Worm (Caenorhabditis elegans) whole organism, late embryonic: ENCODE measurements around the gene M04B2.4.

Experiments used
- C08G9.2 ChIP-seq: sonication (generic microtip); optimal IDR thresholded peaks from 2 replicates; lab custom pipeline; 2016; ENCODE audit warnings: mild to moderate bottlenecking, missing genetic modification characterization, moderate library complexity, missing compliant biosample characterization
- K02D7.2 ChIP-seq: sonication (generic microtip); optimal IDR thresholded peaks from 2 replicates; lab custom pipeline; 2017; ENCODE audit warnings: mild to moderate bottlenecking, missing genetic modification characterization, missing compliant biosample characterization
- K09A11.1 ChIP-seq: sonication (generic microtip); optimal IDR thresholded peaks from 2 replicates; lab custom pipeline; 2017; ENCODE audit warnings: antibody characterized with exemption, mild to moderate bottlenecking, missing genetic modification characterization, missing compliant biosample characterization; ENCODE audit not compliant: insufficient read depth
- Y22D7AL.16 ChIP-seq: sonication (generic microtip); optimal IDR thresholded peaks from 2 replicates; lab custom pipeline; 2016; ENCODE audit warnings: missing genetic modification characterization, missing compliant biosample characterization
- ahr-1 ChIP-seq: sonication (generic microtip); optimal IDR thresholded peaks from 2 replicates; lab custom pipeline; 2016; ENCODE audit warnings: missing genetic modification characterization, missing compliant biosample characterization
- ama-1 ChIP-seq: fragments of 150-350 bp; optimal IDR thresholded peaks from 2 replicates; lab custom pipeline; 2014
- ceh-18 ChIP-seq: sonication (generic microtip); optimal IDR thresholded peaks from 2 replicates; lab custom pipeline; 2016; ENCODE audit warnings: missing genetic modification characterization, missing compliant biosample characterization
- ceh-19 ChIP-seq: fragments of 200-800 bp; sonication (Bioruptor generic); optimal IDR thresholded peaks from 2 replicates; lab custom pipeline; 2018; ENCODE audit warnings: mild to moderate bottlenecking, missing genetic modification characterization, missing compliant biosample characterization
- ceh-22 ChIP-seq: sonication (generic microtip); optimal IDR thresholded peaks from 2 replicates; lab custom pipeline; 2017; ENCODE audit warnings: missing biosample characterization, missing genetic modification characterization
- ceh-30 ChIP-seq: fragments of 150-350 bp; optimal IDR thresholded peaks from 2 replicates; lab custom pipeline; 2014; ENCODE audit warnings: missing biosample characterization, missing genetic modification characterization
- ceh-31 ChIP-seq: sonication (generic microtip); optimal IDR thresholded peaks from 2 replicates; lab custom pipeline; 2016; ENCODE audit warnings: missing genetic modification characterization, missing compliant biosample characterization
- ceh-34 ChIP-seq: sonication (generic microtip); optimal IDR thresholded peaks from 2 replicates; lab custom pipeline; 2016; ENCODE audit warnings: mild to moderate bottlenecking, missing genetic modification characterization, missing compliant biosample characterization
- ceh-45 ChIP-seq: fragments of 200-800 bp; sonication (Bioruptor generic); IDR thresholded peaks from 2 replicates; pipeline ENCODE4 v1.3.6; 2022; ENCODE audit warnings: missing genetic modification reagents, missing genetic modification characterization, missing compliant biosample characterization
- ceh-48 ChIP-seq: sonication (generic microtip); optimal IDR thresholded peaks from 2 replicates; lab custom pipeline; 2016; ENCODE audit warnings: missing genetic modification characterization, inconsistent platforms, missing compliant biosample characterization
- ceh-6 ChIP-seq: fragments of 200-800 bp; sonication (Bioruptor generic); optimal IDR thresholded peaks from 2 replicates; lab custom pipeline; 2018; ENCODE audit warnings: mild to moderate bottlenecking, missing genetic modification characterization, missing compliant biosample characterization
- che-1 ChIP-seq: sonication (generic microtip); optimal IDR thresholded peaks from 2 replicates; lab custom pipeline; 2016; ENCODE audit warnings: mild to moderate bottlenecking, missing genetic modification characterization, missing compliant biosample characterization
- dmd-4 ChIP-seq: sonication (generic microtip); optimal IDR thresholded peaks from 2 replicates; lab custom pipeline; 2016; ENCODE audit warnings: borderline replicate concordance, missing genetic modification characterization, missing compliant biosample characterization
- elt-2 ChIP-seq: sonication (generic microtip); optimal IDR thresholded peaks from 2 replicates; lab custom pipeline; 2016; ENCODE audit warnings: missing genetic modification reagents, missing genetic modification characterization, missing compliant biosample characterization
- ets-4 ChIP-seq: sonication (generic microtip); optimal IDR thresholded peaks from 2 replicates; lab custom pipeline; 2016; ENCODE audit warnings: missing genetic modification characterization, missing compliant biosample characterization
- fkh-6 ChIP-seq: sonication (generic microtip); optimal IDR thresholded peaks from 2 replicates; lab custom pipeline; 2016; ENCODE audit warnings: missing genetic modification characterization, missing compliant biosample characterization
- hlh-15 ChIP-seq: sonication (generic microtip); optimal IDR thresholded peaks from 2 replicates; lab custom pipeline; 2016; ENCODE audit warnings: missing genetic modification characterization, missing compliant biosample characterization
- lim-6 ChIP-seq: sonication (generic microtip); optimal IDR thresholded peaks from 2 replicates; lab custom pipeline; 2016; ENCODE audit warnings: missing genetic modification characterization, missing compliant biosample characterization
- madf-2 ChIP-seq: sonication (generic microtip); optimal IDR thresholded peaks from 2 replicates; lab custom pipeline; 2017; ENCODE audit warnings: missing genetic modification characterization, missing compliant biosample characterization
- nfya-1 ChIP-seq: sonication (generic microtip); optimal IDR thresholded peaks from 2 replicates; lab custom pipeline; 2017; ENCODE audit warnings: missing genetic modification characterization, mild to moderate bottlenecking, missing compliant biosample characterization, antibody characterized with exemption, moderate library complexity
- nhr-11 ChIP-seq: fragments of 150-350 bp; optimal IDR thresholded peaks from 2 replicates; lab custom pipeline; 2014; ENCODE audit warnings: missing biosample characterization, missing genetic modification characterization
- npax-4 ChIP-seq: sonication (generic microtip); optimal IDR thresholded peaks from 2 replicates; lab custom pipeline; 2016; ENCODE audit warnings: missing genetic modification characterization, missing compliant biosample characterization
- odd-2 ChIP-seq: sonication (generic microtip); optimal IDR thresholded peaks from 2 replicates; lab custom pipeline; 2017; ENCODE audit warnings: antibody characterized with exemption, mild to moderate bottlenecking, missing genetic modification characterization, missing compliant biosample characterization
- pag-3 ChIP-seq: sonication (generic microtip); optimal IDR thresholded peaks from 2 replicates; lab custom pipeline; 2016; ENCODE audit warnings: missing compliant biosample characterization, missing genetic modification characterization, borderline replicate concordance
- pax-1 ChIP-seq: fragments of 150-350 bp; optimal IDR thresholded peaks from 2 replicates; lab custom pipeline; 2014; ENCODE audit warnings: missing biosample characterization, missing genetic modification characterization
- pha-2 ChIP-seq: sonication (generic microtip); optimal IDR thresholded peaks from 2 replicates; lab custom pipeline; 2017; ENCODE audit warnings: mild to moderate bottlenecking, missing genetic modification characterization, missing compliant biosample characterization
- pha-4 ChIP-seq: fragments of 150-350 bp; optimal IDR thresholded peaks from 2 replicates; lab custom pipeline; 2018; ENCODE audit warnings: missing biosample characterization, missing genetic modification reagents, missing genetic modification characterization
- rnt-1 ChIP-seq: sonication (generic microtip); optimal IDR thresholded peaks from 2 replicates; lab custom pipeline; 2016; ENCODE audit warnings: missing genetic modification characterization, missing compliant biosample characterization
- sdc-2 ChIP-seq: sonication (generic microtip); optimal IDR thresholded peaks from 2 replicates; lab custom pipeline; 2016; ENCODE audit warnings: missing genotype, missing genetic modification characterization, missing compliant biosample characterization
- sox-2 ChIP-seq: fragments of 200-800 bp; sonication (Bioruptor generic); IDR thresholded peaks from 2 replicates; pipeline ENCODE4 v1.3.6; 2022; ENCODE audit warnings: missing genetic modification reagents, missing genetic modification characterization, missing compliant biosample characterization
- sox-4 ChIP-seq: sonication (generic microtip); optimal IDR thresholded peaks from 2 replicates; lab custom pipeline; 2017; ENCODE audit warnings: mild to moderate bottlenecking, missing genetic modification characterization, inconsistent platforms, missing compliant biosample characterization
- tbx-2 ChIP-seq: sonication (generic microtip); optimal IDR thresholded peaks from 2 replicates; lab custom pipeline; 2016; ENCODE audit warnings: missing genetic modification characterization, missing compliant biosample characterization
- unc-42 ChIP-seq: sonication (generic microtip); optimal IDR thresholded peaks from 2 replicates; lab custom pipeline; 2016; ENCODE audit warnings: missing genotype, missing genetic modification characterization, missing compliant biosample characterization
- ztf-16 ChIP-seq: sonication (generic microtip); optimal IDR thresholded peaks from 2 replicates; lab custom pipeline; 2017; ENCODE audit warnings: missing genetic modification characterization, missing compliant biosample characterization

M04B2.4 gene

ce11 chrIV:11520960-11521359 is at the start of gene M04B2.4, which contains the start of gene gfl-1:
TSS of gene M04B2.4 (minus strand) at chrIV:11521031.
TSS of gene gfl-1 (plus strand) at chrIV:11521290.
- no peak for TF ChIP-seq sox-4 (tag; lab: Kevin White, UChicago)
- TF ChIP-seq pha-2 (tag; lab: Kevin White, UChicago), result no peak
- no peak for TF ChIP-seq K02D7.2 (tag; lab: Kevin White, UChicago)
- no peak for TF ChIP-seq fkh-6 (tag; lab: Kevin White, UChicago)
- no peak for TF ChIP-seq ztf-16 (tag; lab: Kevin White, UChicago)
- no peak for TF ChIP-seq ceh-31 (tag; lab: Kevin White, UChicago)
- no peak for TF ChIP-seq hlh-15 (tag; lab: Kevin White, UChicago)
- TF ChIP-seq C08G9.2 (tag; lab: Kevin White, UChicago), result no peak
- TF ChIP-seq nfya-1 (tag; lab: Kevin White, UChicago), result peak; percentile 7
- TF ChIP-seq ceh-22 (tag; lab: Kevin White, UChicago), result no peak
- TF ChIP-seq elt-2, result peak; percentile 36
- TF ChIP-seq pag-3 (tag; lab: Kevin White, UChicago), result no peak
- TF ChIP-seq ahr-1, result no peak
- TF ChIP-seq pha-4 (tag; lab: Kevin White, UChicago), result no peak
- TF ChIP-seq, all 69 proteins: peak for 2

ce11 chrIV:11570200-11570599 is 49.4 kb upstream of the M04B2.4 start, which contains the start of gene srgp-1:
TSS of gene srgp-1 (plus strand) at chrIV:11570500.
- no peak for TF ChIP-seq pax-1 (tag; lab: Kevin White, UChicago)
- TF ChIP-seq ceh-34 (tag; lab: Kevin White, UChicago), result no peak
- no peak for TF ChIP-seq sox-2 (GFP tag; lab: Robert Waterston, UW)
- TF ChIP-seq unc-42 (tag; lab: Kevin White, UChicago), result no peak
- TF ChIP-seq pha-4 (tag; lab: Kevin White, UChicago), result no peak
- TF ChIP-seq dmd-4 (tag; lab: Kevin White, UChicago), result no peak
- TF ChIP-seq ceh-48 (tag; lab: Kevin White, UChicago), result no peak
- no peak for TF ChIP-seq npax-4
- TF ChIP-seq nfya-1 (tag; lab: Kevin White, UChicago), result no peak
- TF ChIP-seq, all 69 proteins: peak for 0

ce11 chrIV:11569795-11570194 is 49.0 kb upstream of the M04B2.4 start:
- no peak for TF ChIP-seq ceh-30 (tag; lab: Kevin White, UChicago)
- TF ChIP-seq nhr-11, result no peak
- no peak for TF ChIP-seq ceh-31 (tag; lab: Kevin White, UChicago)
- TF ChIP-seq lim-6, result no peak
- no peak for TF ChIP-seq dmd-4 (tag; lab: Kevin White, UChicago)
- TF ChIP-seq ets-4, result no peak
- TF ChIP-seq ama-1 (lab: Kevin White, UChicago), result no peak
- no peak for TF ChIP-seq rnt-1 (tag; lab: Kevin White, UChicago)
- no peak for TF ChIP-seq madf-2 (tag; lab: Kevin White, UChicago)
- TF ChIP-seq ceh-45 (GFP tag; lab: Robert Waterston, UW), result no peak
- no peak for TF ChIP-seq pax-1 (tag; lab: Kevin White, UChicago)
- TF ChIP-seq ceh-22 (tag; lab: Kevin White, UChicago), result no peak
- TF ChIP-seq fkh-6 (tag; lab: Kevin White, UChicago), result no peak
- TF ChIP-seq sox-2 (GFP tag; lab: Robert Waterston, UW), result no peak
- no peak for TF ChIP-seq K09A11.1 (tag; lab: Kevin White, UChicago)
- TF ChIP-seq Y22D7AL.16 (tag; lab: Kevin White, UChicago), result no peak
- TF ChIP-seq ceh-18 (tag; lab: Kevin White, UChicago), result no peak
- no peak for TF ChIP-seq che-1 (tag; lab: Kevin White, UChicago)
- no peak for TF ChIP-seq ztf-16 (tag; lab: Kevin White, UChicago)
- TF ChIP-seq ceh-6, result no peak

ce11 chrIV:11568249-11568940 is 47.6 kb upstream of the M04B2.4 start:
- no peak for TF ChIP-seq dmd-4 (tag; lab: Kevin White, UChicago)
- TF ChIP-seq ceh-19 (GFP tag; lab: Kevin White, UChicago), result no peak
- no peak for TF ChIP-seq tbx-2 (tag; lab: Kevin White, UChicago)
- TF ChIP-seq ceh-34 (tag; lab: Kevin White, UChicago), result peak; percentile 30
- TF ChIP-seq sdc-2 (tag; lab: Kevin White, UChicago), result peak; percentile 33
- no peak for TF ChIP-seq K09A11.1 (tag; lab: Kevin White, UChicago)
- TF ChIP-seq madf-2 (tag; lab: Kevin White, UChicago), result no peak
- TF ChIP-seq odd-2 (tag; lab: Kevin White, UChicago), result no peak
- TF ChIP-seq, all 69 proteins: peak for 2
